Worm (Caenorhabditis elegans) whole organism, L4/young adult: ENCODE measurements around the gene nas-29.
A peak's percentile ranks its signal among the peaks of the same experiment; 100 is the strongest.
"Not testable (repeated sequence)": the region's sequence is repeated elsewhere in the genome, so short reads cannot be mapped to it uniquely, and the experiment has no call there.

ENCODE experiments used
- W03F9.2 ChIP-seq: fragments of 150-350 bp; optimal IDR thresholded peaks from 2 replicates; lab custom pipeline; 2014; ENCODE audit warnings: missing biosample characterization, missing genetic modification characterization
- dao-5 ChIP-seq: sonication (generic microtip); optimal IDR thresholded peaks from 2 replicates; lab custom pipeline; 2016; ENCODE audit warnings: missing genotype, missing genetic modification characterization, moderate library complexity, missing compliant biosample characterization
- him-1 ChIP-seq: sonication (generic microtip); optimal IDR thresholded peaks from 2 replicates; lab custom pipeline; 2016; ENCODE audit warnings: missing genotype, missing genetic modification reagents, missing genetic modification characterization, missing compliant biosample characterization

The nas-29 gene

DNA sequence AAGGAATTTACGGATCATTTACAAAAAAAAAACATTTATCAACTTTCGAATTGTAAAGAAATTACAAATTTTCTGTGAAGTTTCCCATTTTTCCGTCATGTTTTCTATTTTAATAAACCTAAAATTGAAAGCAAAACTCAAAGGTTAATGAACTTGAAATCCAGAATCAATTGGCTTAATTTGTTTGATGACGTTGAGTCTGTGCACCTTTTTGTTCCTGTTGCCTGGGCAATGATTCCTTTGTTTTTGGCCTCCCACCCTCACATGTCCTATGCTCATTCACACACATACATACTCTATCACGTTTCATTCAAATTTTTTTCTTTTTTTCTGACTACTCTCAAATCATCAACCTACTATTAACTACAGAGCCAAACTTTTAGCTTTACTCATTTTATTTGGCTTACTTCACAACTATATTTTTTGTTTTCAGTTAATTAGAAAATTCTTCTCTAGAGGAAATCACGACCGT is 5.5 kb downstream of the nas-29 start, which contains the start of gene F58A6.2:
Gene F58A6.2 (plus strand): TSS at position 422 of the 472 bp plus-strand sequence.
- TF ChIP-seq W03F9.2 (tag; lab: Kevin White, UChicago) (no peak), him-1 (tag; lab: Kevin White, UChicago) (no peak), dao-5 (tag; lab: Kevin White, UChicago) (no peak)

DNA sequence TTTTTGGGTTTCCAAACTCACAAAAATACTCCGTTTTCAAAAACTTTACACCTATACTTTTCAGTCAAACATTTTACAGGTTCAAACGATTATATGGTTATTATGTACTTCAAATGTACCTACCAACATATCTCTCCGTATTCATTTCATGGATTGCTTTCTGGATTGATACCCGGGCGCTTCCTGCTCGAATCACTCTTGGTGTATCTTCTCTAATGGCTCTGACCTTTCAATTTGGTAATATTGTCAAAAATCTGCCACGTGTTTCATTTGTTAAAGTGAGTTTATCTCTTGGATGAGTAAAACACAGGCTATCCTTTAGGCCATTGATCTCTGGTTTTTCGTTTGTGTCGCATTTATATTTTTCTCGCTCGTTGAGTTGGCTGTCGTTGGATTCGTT is 10.0 kb downstream of the nas-29 start:
- TF ChIP-seq dao-5 (tag; lab: Kevin White, UChicago) (no peak), him-1 (tag; lab: Kevin White, UChicago) (no peak), W03F9.2 (tag; lab: Kevin White, UChicago) (no peak)

ce11 chrII:5130081-5130480 is 11.8 kb downstream of the nas-29 start, which contains the start of gene lgc-56:
Gene lgc-56 (plus strand): TSS chrII:5130381.
- TF ChIP-seq dao-5 (tag; lab: Kevin White, UChicago) (no peak), W03F9.2 (tag; lab: Kevin White, UChicago) (no peak), him-1 (tag; lab: Kevin White, UChicago) (no peak)

DNA sequence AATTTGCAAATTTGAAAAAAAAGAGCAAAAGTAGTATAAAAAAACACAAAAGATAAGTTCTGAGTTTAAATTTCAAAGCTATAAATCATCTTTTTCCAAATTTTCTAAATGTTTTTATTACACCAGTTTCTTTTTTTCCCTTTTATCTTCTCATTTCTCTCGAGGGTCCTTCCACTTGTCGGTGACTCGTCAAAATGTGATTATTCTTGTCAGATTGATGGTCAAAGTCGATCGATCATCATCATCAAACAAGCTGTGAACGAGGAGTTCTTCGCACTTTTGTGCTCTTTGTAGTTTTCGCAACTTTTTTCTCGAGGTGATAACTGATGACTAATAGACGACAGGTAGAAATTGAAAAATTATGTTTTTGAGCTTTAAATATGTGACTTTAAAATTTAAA is 21.2 kb downstream of the nas-29 start:
- no peak for TF ChIP-seq W03F9.2 (tag; lab: Kevin White, UChicago)
- no peak for TF ChIP-seq him-1 (tag; lab: Kevin White, UChicago)
- TF ChIP-seq dao-5 (tag; lab: Kevin White, UChicago): no peak

DNA sequence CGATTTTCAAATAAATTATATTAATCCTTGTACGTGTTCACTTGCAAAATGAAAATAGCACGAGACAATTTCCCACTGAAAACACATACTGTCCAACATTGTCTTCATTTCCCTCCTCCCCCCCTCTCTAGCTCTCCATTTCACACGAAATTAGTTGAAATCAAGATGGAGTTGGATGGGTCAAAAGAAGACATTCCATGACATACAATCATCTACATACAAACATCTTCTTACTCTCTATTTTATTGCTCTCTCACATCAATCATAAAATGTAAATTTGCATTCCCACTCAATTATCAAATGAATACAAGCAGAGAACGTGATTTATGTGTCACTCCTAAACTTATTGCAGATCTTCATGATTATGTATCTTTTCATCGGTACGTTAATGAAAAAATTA is 26.1 kb downstream of the nas-29 start, which contains the start of gene srsy-1:
Gene srsy-1 (plus strand): TSS at position 301 of the 400 bp plus-strand sequence.
- TF ChIP-seq him-1 (tag; lab: Kevin White, UChicago): no peak
- TF ChIP-seq W03F9.2 (tag; lab: Kevin White, UChicago): no peak
- TF ChIP-seq dao-5 (tag; lab: Kevin White, UChicago): no peak

ce11 chrII:5115235-5115634 is 26.6 kb downstream of the nas-29 start, which contains the start of gene msp-74:
Gene msp-74 (minus strand): TSS chrII:5115335.
- TF ChIP-seq dao-5, him-1, W03F9.2 (tag; lab: Kevin White, UChicago): not testable (repeated sequence)

- no peak for TF ChIP-seq dao-5 (tag; lab: Kevin White, UChicago)
- TF ChIP-seq him-1 (tag; lab: Kevin White, UChicago): no peak
- no peak for TF ChIP-seq W03F9.2 (tag; lab: Kevin White, UChicago)
These were observed 29.8 kb downstream of the nas-29 start, which contains the start of gene F09C12.8 for ce11 chrII:5112082-5112481. Gene F09C12.8 (plus strand): TSS chrII:5112382.

- TF ChIP-seq him-1 (tag; lab: Kevin White, UChicago) (no peak), dao-5 (tag; lab: Kevin White, UChicago) (no peak), W03F9.2 (tag; lab: Kevin White, UChicago) (no peak)
These were observed 32.1 kb downstream of the nas-29 start, which contains the start of gene F09C12.2 for ce11 chrII:5109693-5110092. Gene F09C12.2 (plus strand): TSS chrII:5110012.

DNA sequence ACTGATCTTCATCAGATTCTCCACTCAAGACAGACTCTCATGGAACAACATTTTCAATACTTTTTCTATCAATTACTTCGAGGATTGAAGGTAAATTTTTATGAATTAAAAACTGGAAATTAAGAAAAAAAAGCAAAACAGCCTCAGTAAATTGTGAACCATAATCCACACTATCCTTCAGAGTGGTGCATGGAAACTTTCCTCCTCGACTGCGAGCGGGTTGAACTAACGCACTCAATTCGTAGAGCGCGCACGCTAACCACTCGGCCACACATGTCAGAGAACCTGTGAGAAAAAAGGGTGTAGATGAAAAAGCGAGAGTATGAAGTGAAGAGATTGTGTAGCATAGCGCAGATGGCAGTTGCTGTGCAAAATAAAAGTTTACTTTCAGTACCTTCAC is 36.8 kb downstream of the nas-29 start:
- peak; percentile 86 for TF ChIP-seq him-1 (tag; lab: Kevin White, UChicago)
- TF ChIP-seq dao-5 (tag; lab: Kevin White, UChicago): peak; percentile 76
- TF ChIP-seq W03F9.2 (tag; lab: Kevin White, UChicago): peak; percentile 32

ce11 chrII:5103784-5104457 is 37.9 kb downstream of the nas-29 start, which contains the start of the genes C04G6.11 and mpk-2:
Gene C04G6.11 (minus strand): TSS chrII:5103834.
Gene mpk-2 (plus strand): TSS chrII:5104118.
- no peak for TF ChIP-seq him-1 (tag; lab: Kevin White, UChicago)
- TF ChIP-seq dao-5 (tag; lab: Kevin White, UChicago): no peak
- TF ChIP-seq W03F9.2 (tag; lab: Kevin White, UChicago): no peak

DNA sequence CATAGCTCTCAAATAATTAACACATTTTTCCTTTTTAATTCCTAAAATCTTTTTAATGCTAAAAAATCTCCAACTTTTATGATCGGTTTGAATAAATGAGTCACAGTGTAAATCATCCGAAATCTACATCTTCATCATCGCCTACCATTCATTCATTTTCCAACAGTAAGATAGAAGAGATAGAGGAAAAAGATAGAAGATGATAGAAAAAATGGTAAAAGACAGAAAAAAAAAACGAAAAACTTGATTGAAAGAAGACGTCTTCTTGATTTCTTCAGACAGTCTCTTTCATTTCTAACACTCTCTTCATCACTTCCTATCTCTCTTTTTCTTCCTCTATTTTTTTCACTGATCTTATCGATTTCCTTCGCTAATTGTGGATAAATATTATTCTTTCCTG is 38.6 kb downstream of the nas-29 start:
- TF ChIP-seq him-1 (tag; lab: Kevin White, UChicago) (no peak), W03F9.2 (tag; lab: Kevin White, UChicago) (no peak), dao-5 (tag; lab: Kevin White, UChicago) (no peak)

ce11 chrII:5101701-5102100 is 40.1 kb downstream of the nas-29 start, which contains the start of the genes idpb-3 and idpb-1:
Gene idpb-3 (minus strand): TSS chrII:5101801.
Gene idpb-1 (plus strand): TSS chrII:5101984.
- no peak for TF ChIP-seq W03F9.2 (tag; lab: Kevin White, UChicago)
- no peak for TF ChIP-seq him-1 (tag; lab: Kevin White, UChicago)
- TF ChIP-seq dao-5 (tag; lab: Kevin White, UChicago): no peak

ce11 chrII:5099649-5100048 is 42.2 kb downstream of the nas-29 start, which contains the start of gene C04G6.6:
Gene C04G6.6 (minus strand): TSS chrII:5099749.
- TF ChIP-seq him-1 (tag; lab: Kevin White, UChicago) (no peak), W03F9.2 (tag; lab: Kevin White, UChicago) (no peak), dao-5 (tag; lab: Kevin White, UChicago) (no peak)
